Worm (Caenorhabditis elegans) whole organism, midembryonic: ENCODE data around the gene mog-3.
A peak's percentile ranks its signal among the peaks of the same experiment; 100 is the strongest.

ENCODE experiments used
- T22C8.4 ChIP-seq: fragments of 200-800 bp; sonication (Bioruptor generic); IDR thresholded peaks from 2 replicates; pipeline ENCODE4 v1.3.6; 2022; ENCODE audit warnings: missing genetic modification characterization, missing compliant biosample characterization
- cog-1 ChIP-seq: sonication (generic microtip); optimal IDR thresholded peaks from 2 replicates; lab custom pipeline; 2016; ENCODE audit warnings: missing genetic modification characterization, missing compliant biosample characterization
- flt-1 ChIP-seq: fragments of 200-800 bp; sonication (Bioruptor generic); IDR thresholded peaks from 2 replicates; pipeline ENCODE4 v1.3.6; 2022; ENCODE audit warnings: missing genetic modification characterization, missing compliant biosample characterization
- klf-2 ChIP-seq: fragments of 200-800 bp; sonication (Bioruptor generic); conservative IDR thresholded peaks from 2 replicates; pipeline ENCODE4 v1.3.6; 2022; ENCODE audit warnings: missing genetic modification reagents, missing genetic modification characterization, missing compliant biosample characterization
- med-1 ChIP-seq: sonication (generic microtip); optimal IDR thresholded peaks from 2 replicates; lab custom pipeline; 2017; ENCODE audit warnings: missing genetic modification characterization, mild to moderate bottlenecking, missing compliant biosample characterization, antibody characterized with exemption, missing genetic modification reagents; ENCODE audit not compliant: insufficient read depth
- ref-1 ChIP-seq: fragments of 200-800 bp; sonication (Bioruptor generic); conservative IDR thresholded peaks from 2 replicates; pipeline ENCODE4 v1.3.6; 2022; ENCODE audit warnings: missing genetic modification reagents, missing genetic modification characterization, missing compliant biosample characterization
- tab-1 ChIP-seq: fragments of 200-800 bp; sonication (Bioruptor generic); IDR thresholded peaks from 2 replicates; pipeline ENCODE4 v1.3.6; 2022; ENCODE audit warnings: missing genetic modification characterization, missing compliant biosample characterization
- ztf-23 ChIP-seq: fragments of 200-800 bp; sonication (Bioruptor generic); IDR thresholded peaks from 2 replicates; pipeline ENCODE4 v1.3.6; 2022; ENCODE audit warnings: missing genetic modification reagents, missing genetic modification characterization, missing compliant biosample characterization
- ztf-29 ChIP-seq: fragments of 200-800 bp; sonication (Bioruptor generic); IDR thresholded peaks from 2 replicates; pipeline ENCODE4 v1.3.6; 2022; ENCODE audit warnings: missing genetic modification reagents, missing genetic modification characterization, missing compliant biosample characterization

mog-3 gene

ce11 chrIII:5273396-5273857 lies 35.0 kb upstream of the mog-3 start, which contains the start of gene ztf-8:
TSS of gene ztf-8 (minus strand) at chrIII:5273471.
- no peak for TF ChIP-seq T22C8.4 (GFP tag; lab: Robert Waterston, UW)
- TF ChIP-seq ztf-29 (GFP tag; lab: Robert Waterston, UW): no peak
- no peak for TF ChIP-seq klf-2 (GFP tag; lab: Robert Waterston, UW)
- TF ChIP-seq flt-1 (GFP tag; lab: Robert Waterston, UW): no peak
- no peak for TF ChIP-seq tab-1 (GFP tag; lab: Robert Waterston, UW)
- TF ChIP-seq med-1: no peak
- TF ChIP-seq ref-1 (GFP tag; lab: Robert Waterston, UW): no peak
- no peak for TF ChIP-seq cog-1 (tag; lab: Kevin White, UChicago)
- TF ChIP-seq ztf-23: no peak

- TF ChIP-seq T22C8.4 (GFP tag; lab: Robert Waterston, UW): no peak
- TF ChIP-seq med-1: no peak
- TF ChIP-seq ref-1 (GFP tag; lab: Robert Waterston, UW): no peak
- TF ChIP-seq ztf-29 (GFP tag; lab: Robert Waterston, UW): no peak
These were observed 34.1 kb upstream of the mog-3 start for ce11 chrIII:5274250-5274649.

ce11 chrIII:5274715-5275355 lies 33.6 kb upstream of the mog-3 start, which contains the start of the genes daf-41 and toc-1:
TSS of gene daf-41 (minus strand) at chrIII:5274765.
TSS of gene toc-1 (plus strand) at chrIII:5275251.
- no peak for TF ChIP-seq cog-1 (tag; lab: Kevin White, UChicago)
- no peak for TF ChIP-seq ref-1 (GFP tag; lab: Robert Waterston, UW)
- no peak for TF ChIP-seq med-1
- no peak for TF ChIP-seq ztf-23
- no peak for TF ChIP-seq ztf-29 (GFP tag; lab: Robert Waterston, UW)
- no peak for TF ChIP-seq T22C8.4 (GFP tag; lab: Robert Waterston, UW)
- no peak for TF ChIP-seq klf-2 (GFP tag; lab: Robert Waterston, UW)
- TF ChIP-seq flt-1 (GFP tag; lab: Robert Waterston, UW): no peak
- TF ChIP-seq tab-1 (GFP tag; lab: Robert Waterston, UW): no peak

ce11 chrIII:5277740-5278139 lies 30.7 kb upstream of the mog-3 start, which contains the start of gene clk-1:
TSS of gene clk-1 (plus strand) at chrIII:5277894.
- TF ChIP-seq med-1 (no peak), ref-1 (GFP tag; lab: Robert Waterston, UW) (no peak), flt-1 (GFP tag; lab: Robert Waterston, UW) (no peak), klf-2 (GFP tag; lab: Robert Waterston, UW) (no peak), tab-1 (GFP tag; lab: Robert Waterston, UW) (no peak), ztf-29 (GFP tag; lab: Robert Waterston, UW) (no peak), ztf-23 (no peak), T22C8.4 (GFP tag; lab: Robert Waterston, UW) (no peak), cog-1 (tag; lab: Kevin White, UChicago) (no peak)

- TF ChIP-seq klf-2 (GFP tag; lab: Robert Waterston, UW) (no peak), ztf-23 (no peak), T22C8.4 (GFP tag; lab: Robert Waterston, UW) (no peak), med-1 (no peak), cog-1 (tag; lab: Kevin White, UChicago) (no peak), ref-1 (GFP tag; lab: Robert Waterston, UW) (no peak), ztf-29 (GFP tag; lab: Robert Waterston, UW) (no peak), flt-1 (GFP tag; lab: Robert Waterston, UW) (no peak), tab-1 (GFP tag; lab: Robert Waterston, UW) (no peak)
These were observed 28.2 kb upstream of the mog-3 start for ce11 chrIII:5280228-5280627.

ce11 chrIII:5285484-5285883 lies 22.9 kb upstream of the mog-3 start:
- TF ChIP-seq tab-1 (GFP tag; lab: Robert Waterston, UW): 0 out of 2 replicates have a peak, but pooled peaks have one; percentile 54
- TF ChIP-seq ztf-23: no peak

- TF ChIP-seq T22C8.4 (GFP tag; lab: Robert Waterston, UW) (no peak), med-1 (no peak), flt-1 (GFP tag; lab: Robert Waterston, UW) (no peak)
These were observed 22.2 kb upstream of the mog-3 start, which contains the start of gene ZC395.11 for ce11 chrIII:5286205-5286604. TSS of gene ZC395.11 (minus strand) at chrIII:5286305.

- TF ChIP-seq flt-1 (GFP tag; lab: Robert Waterston, UW) (no peak), med-1 (no peak)
These were observed 20.5 kb upstream of the mog-3 start, which contains the start of gene T15B12.1 for ce11 chrIII:5287877-5288276. TSS of gene T15B12.1 (plus strand) at chrIII:5288177.

- TF ChIP-seq med-1 (no peak), flt-1 (GFP tag; lab: Robert Waterston, UW) (no peak), ztf-23 (no peak), T22C8.4 (GFP tag; lab: Robert Waterston, UW) (no peak), ztf-29 (GFP tag; lab: Robert Waterston, UW) (no peak), klf-2 (GFP tag; lab: Robert Waterston, UW) (no peak), cog-1 (tag; lab: Kevin White, UChicago) (no peak), tab-1 (GFP tag; lab: Robert Waterston, UW) (no peak), ref-1 (GFP tag; lab: Robert Waterston, UW) (no peak)
These were observed 18.2 kb upstream of the mog-3 start for ce11 chrIII:5290230-5290629.

ce11 chrIII:5291281-5291680 lies 17.1 kb upstream of the mog-3 start:
- TF ChIP-seq T22C8.4 (GFP tag; lab: Robert Waterston, UW) (no peak), ztf-29 (GFP tag; lab: Robert Waterston, UW) (no peak), klf-2 (GFP tag; lab: Robert Waterston, UW) (no peak), tab-1 (GFP tag; lab: Robert Waterston, UW) (no peak), flt-1 (GFP tag; lab: Robert Waterston, UW) (no peak), ref-1 (GFP tag; lab: Robert Waterston, UW) (no peak), cog-1 (tag; lab: Kevin White, UChicago) (no peak), med-1 (no peak), ztf-23 (no peak)
